Worm (Caenorhabditis elegans) whole organism, early embryonic: Measurements from ENCODE around the gene Y24D9B.1.

ENCODE experiments used
- F13C5.2 ChIP-seq: sonication (generic microtip); optimal IDR thresholded peaks from 2 replicates; lab custom pipeline; 2017; ENCODE audit warnings: mild to moderate bottlenecking, missing genetic modification characterization, inconsistent platforms, missing compliant biosample characterization
- ama-1 ChIP-seq: fragments of 150-350 bp; optimal IDR thresholded peaks from 2 replicates; lab custom pipeline; 2014
- ceh-36 ChIP-seq: sonication (generic microtip); optimal IDR thresholded peaks from 2 replicates; lab custom pipeline; 2016; ENCODE audit warnings: missing genetic modification characterization, inconsistent platforms, missing compliant biosample characterization
- ets-7 ChIP-seq: sonication (generic microtip); optimal IDR thresholded peaks from 2 replicates; lab custom pipeline; 2016; ENCODE audit warnings: missing genotype, missing genetic modification characterization, missing compliant biosample characterization
- hmg-4 ChIP-seq: fragments of 200-800 bp; sonication (Bioruptor generic); optimal IDR thresholded peaks from 2 replicates; lab custom pipeline; 2018; ENCODE audit warnings: mild to moderate bottlenecking, missing genetic modification characterization, missing compliant biosample characterization
- sea-1 ChIP-seq: fragments of 200-800 bp; sonication (Bioruptor generic); conservative IDR thresholded peaks from 2 replicates; pipeline ENCODE4 v1.3.6; 2022; ENCODE audit warnings: missing genetic modification characterization, missing compliant biosample characterization
- tbx-37 ChIP-seq: fragments of 200-800 bp; sonication (Bioruptor generic); conservative IDR thresholded peaks from 2 replicates; pipeline ENCODE4 v1.3.6; 2022; ENCODE audit warnings: missing genetic modification reagents, missing genetic modification characterization, missing compliant biosample characterization

ce11 chrIV:4291174-4291573, 26.0 kb upstream of the Y24D9B.1 start, which contains the start of gene F15E6.4:
- no peak for TF ChIP-seq ama-1
- TF ChIP-seq sea-1 (GFP tag; lab: Robert Waterston, UW): no peak
- no peak for TF ChIP-seq ceh-36 (tag; lab: Kevin White, UChicago)
- no peak for TF ChIP-seq hmg-4 (GFP tag; lab: Kevin White, UChicago)
- no peak for TF ChIP-seq ets-7 (tag; lab: Kevin White, UChicago)
- TF ChIP-seq tbx-37: no peak
- TF ChIP-seq F13C5.2: no peak
